Fruit fly (Drosophila melanogaster) Kc167 (cell line): Measurements from ENCODE around the gene Usp14.

Experiments
- Myc ChIP-seq: fragments of >200 bp; optimal IDR thresholded peaks from 2 replicates; lab custom pipeline; 2017; ENCODE audit warnings: missing external identifiers
- Sin3A ChIP-seq: fragments of >200 bp; optimal IDR thresholded peaks from 2 replicates; lab custom pipeline; 2018; ENCODE audit warnings: missing external identifiers
- h ChIP-seq: fragments of >200 bp; optimal IDR thresholded peaks from 3 replicates; lab custom pipeline; 2018; ENCODE audit warnings: missing external identifiers
- psq ChIP-seq: fragments of >200 bp; optimal IDR thresholded peaks from 2 replicates; lab custom pipeline; 2017; ENCODE audit warnings: missing external identifiers

DNA sequence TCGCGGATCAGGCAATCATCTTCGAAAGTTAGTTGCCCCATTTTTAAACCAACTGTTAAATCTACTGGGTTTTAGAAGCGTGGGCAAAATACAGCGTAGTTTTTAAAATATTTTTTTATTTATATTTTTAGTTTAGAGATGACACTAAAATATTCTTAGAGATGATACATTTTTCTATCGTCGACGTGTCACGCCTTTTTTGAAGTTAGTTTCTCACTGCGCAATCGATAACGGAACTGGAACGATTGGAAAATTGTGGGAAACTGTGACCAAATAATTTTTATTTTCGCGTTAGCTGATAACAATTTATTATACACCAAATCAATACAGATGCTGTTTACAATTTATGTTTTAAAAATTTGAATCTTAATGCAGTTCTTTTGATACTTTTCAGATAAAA, 35.5 kb downstream of the Usp14 start, which contains the start of gene Utx:
- TF ChIP-seq h (lab: Kevin White, UChicago) (no peak), Myc (lab: Kevin White, UChicago) (no peak), Sin3A (no peak), psq (lab: Kevin White, UChicago) (no peak)
